Fruit fly (Drosophila melanogaster): ENCODE measurements around the gene Rbsn-5.
A peak's percentile ranks its signal among the peaks of the same experiment; 100 is the strongest.

Rbsn-5 gene

dm6 chr2L:8159498-8159897, at the start of gene Rbsn-5, which contains the start of gene PAPLA1 (continued):
- peak; percentile 93 for TF ChIP-seq CG6689 (GFP tag; IDR thresholded peaks at IDR 0.05)
- peak; percentile 92 for TF ChIP-seq CG34422 (GFP tag; IDR thresholded peaks at IDR 0.05)
- peak; percentile 95 for TF ChIP-seq fu2 (GFP tag; optimal IDR thresholded peaks at IDR 0.05)
- TF ChIP-seq CG7372 (GFP tag; IDR thresholded peaks at IDR 0.05), result peak; percentile 91
- TF ChIP-seq Dbx (GFP tag; IDR thresholded peaks at IDR 0.05), result peak; percentile 92
- peak; percentile 95 for TF ChIP-seq CG12659 (GFP tag; optimal IDR thresholded peaks at IDR 0.05)
- peak; percentile 54 for TF ChIP-seq ash1 (GFP tag; optimal IDR thresholded peaks at IDR 0.05)
- TF ChIP-seq CG9609 (GFP tag; optimal IDR thresholded peaks at IDR 0.05), result peak; percentile 96
- TF ChIP-seq Hr51 (GFP tag; optimal IDR thresholded peaks at IDR 0.05), result peak; percentile 92
- no peak for TF ChIP-seq HLHmδ (GFP tag; optimal IDR thresholded peaks at IDR 0.05)
- peak; percentile 80 for TF ChIP-seq CG9437 (GFP tag; optimal IDR thresholded peaks at IDR 0.05)
- TF ChIP-seq CG7963 (GFP tag; IDR thresholded peaks at IDR 0.05; ENCODE audit: partially characterized antibody), result no peak
- peak; percentile 74 for TF ChIP-seq CG10565 (GFP tag; optimal IDR thresholded peaks at IDR 0.05)
- TF ChIP-seq dmrt99B (tag; optimal IDR thresholded peaks at IDR 0.05), result peak; percentile 91
- TF ChIP-seq disco-r (GFP tag; optimal IDR thresholded peaks at IDR 0.05), result peak; percentile 86
- peak; percentile 95 for TF ChIP-seq CG12391 (tag; optimal IDR thresholded peaks at IDR 0.05)
- no peak for TF ChIP-seq Dfd (GFP tag; optimal IDR thresholded peaks at IDR 0.05)
- peak; percentile 83 for TF ChIP-seq Nf-YA (GFP tag; IDR thresholded peaks at IDR 0.05)
- peak; percentile 84 for TF ChIP-seq Optix (GFP tag; IDR thresholded peaks at IDR 0.05)
- peak; percentile 82 for TF ChIP-seq salm (tag; optimal IDR thresholded peaks at IDR 0.05)
- peak; percentile 93 for TF ChIP-seq CG15269 (tag; optimal IDR thresholded peaks at IDR 0.05)
- TF ChIP-seq MESR4 (GFP tag; optimal IDR thresholded peaks at IDR 0.05), result peak; percentile 59
- TF ChIP-seq eve (GFP tag; optimal IDR thresholded peaks at IDR 0.05), result no peak
- TF ChIP-seq unpg (GFP tag; optimal IDR thresholded peaks at IDR 0.05), result peak; percentile 93
- peak; percentile 92 for TF ChIP-seq lbe (GFP tag; optimal IDR thresholded peaks at IDR 0.05)
- peak; percentile 87 for TF ChIP-seq CG7556 (GFP tag; optimal IDR thresholded peaks at IDR 0.05)
- TF ChIP-seq yki (optimal IDR thresholded peaks at IDR 0.05), result peak; percentile 45
- TF ChIP-seq CG31388 (GFP tag; optimal IDR thresholded peaks at IDR 0.05), result peak; percentile 89
- peak; percentile 93 for TF ChIP-seq CG16863 (GFP tag; optimal IDR thresholded peaks at IDR 0.05)
- peak; percentile 90 for TF ChIP-seq ERR (GFP tag; optimal IDR thresholded peaks at IDR 0.05)
- TF ChIP-seq hth (optimal IDR thresholded peaks at IDR 0.05), result no peak
- TF ChIP-seq otp (GFP tag; IDR thresholded peaks at IDR 0.05), result peak; percentile 88
- TF ChIP-seq emc (GFP tag; optimal IDR thresholded peaks at IDR 0.05), result peak; percentile 93
- peak; percentile 83 for TF ChIP-seq Sox100B (GFP tag; optimal IDR thresholded peaks at IDR 0.05)
- peak; percentile 95 for TF ChIP-seq Hr3 (GFP tag; optimal IDR thresholded peaks at IDR 0.05)
- TF ChIP-seq Ets65A (GFP tag), result peak; percentile 100
- peak; percentile 97 for TF ChIP-seq abd-A (tag; optimal IDR thresholded peaks at IDR 0.05)
- TF ChIP-seq Elba2 (GFP tag; optimal IDR thresholded peaks at IDR 0.05), result peak; percentile 45
- no peak for TF ChIP-seq pan (optimal IDR thresholded peaks at IDR 0.05)
- peak in 1 of 2 experiments; percentile 95 for TF ChIP-seq pan (GFP tag; optimal IDR thresholded peaks at IDR 0.05 in 1 of 2, IDR thresholded peaks at IDR 0.05 in 1 of 2)
- peak; percentile 94 for TF ChIP-seq CG13894 (tag; optimal IDR thresholded peaks at IDR 0.05)
- peak; percentile 96 for TF ChIP-seq Ptx1 (GFP tag; IDR thresholded peaks at IDR 0.05)
- TF ChIP-seq trem (tag; optimal IDR thresholded peaks at IDR 0.05), result peak; percentile 84
- no peak for TF ChIP-seq CG42726 (GFP tag; IDR thresholded peaks at IDR 0.05; ENCODE audit: partially characterized antibody)
- peak; percentile 83 for TF ChIP-seq CG12299 (tag; optimal IDR thresholded peaks at IDR 0.05)
- peak; percentile 98 for TF ChIP-seq CG2120 (GFP tag; optimal IDR thresholded peaks at IDR 0.05)
- peak; percentile 41 for TF ChIP-seq pfk (GFP tag; optimal IDR thresholded peaks at IDR 0.05)
- peak; percentile 78 for TF ChIP-seq CG6654 (GFP tag; optimal IDR thresholded peaks at IDR 0.05)
- peak; percentile 80 for TF ChIP-seq en (GFP tag; optimal IDR thresholded peaks at IDR 0.05)
- TF ChIP-seq CG6683 (GFP tag; optimal IDR thresholded peaks at IDR 0.05), result peak; percentile 73
- TF ChIP-seq CG15073 (GFP tag; optimal IDR thresholded peaks at IDR 0.05), result peak; percentile 49
- TF ChIP-seq Camta (GFP tag; optimal IDR thresholded peaks at IDR 0.05), result peak; percentile 94

All from whole organism, embryonic.